Worm (Caenorhabditis elegans) whole organism, L3 larva: ENCODE results near the gene lin-23.

ENCODE experiments used
- ama-1 ChIP-seq: fragments of 150-350 bp; optimal IDR thresholded peaks from 2 replicates; lab custom pipeline; 2018
- ceh-16 ChIP-seq: sonication (generic microtip); optimal IDR thresholded peaks from 2 replicates; lab custom pipeline; 2017; ENCODE audit warnings: missing biosample characterization, missing genetic modification characterization
- ceh-82 ChIP-seq: fragments of 150-350 bp; optimal IDR thresholded peaks from 2 replicates; lab custom pipeline; 2014; ENCODE audit warnings: missing biosample characterization, missing genetic modification characterization
- daf-12 ChIP-seq: fragments of 150-350 bp; optimal IDR thresholded peaks from 2 replicates; lab custom pipeline; 2014; ENCODE audit warnings: missing biosample characterization, missing genetic modification reagents, missing genetic modification characterization
- egl-27 ChIP-seq: sonication (generic microtip); optimal IDR thresholded peaks from 4 replicates; lab custom pipeline; 2017; ENCODE audit warnings: missing biosample characterization, missing genetic modification reagents, missing genetic modification characterization
- eor-1 ChIP-seq, 2 experiments: fragments of 150-350 bp; optimal IDR thresholded peaks; 2 replicates each; lab custom pipeline; 2014 to 2018; ENCODE audit warnings: missing biosample characterization in 2 of 2, missing genetic modification characterization in 2 of 2
- fkh-10 ChIP-seq: sonication (generic microtip); optimal IDR thresholded peaks from 2 replicates; lab custom pipeline; 2017; ENCODE audit warnings: missing biosample characterization, missing genetic modification reagents, missing genetic modification characterization
- lin-39 ChIP-seq: fragments of 150-350 bp; optimal IDR thresholded peaks from 2 replicates; lab custom pipeline; 2018; ENCODE audit warnings: missing biosample characterization, missing genetic modification reagents, missing genetic modification characterization
- lsy-12 ChIP-seq: sonication (generic microtip); optimal IDR thresholded peaks from 2 replicates; lab custom pipeline; 2016; ENCODE audit warnings: mild to moderate bottlenecking, missing genetic modification characterization, missing compliant biosample characterization
- nhr-23 ChIP-seq: fragments of 150-350 bp; optimal IDR thresholded peaks from 2 replicates; lab custom pipeline; 2014; ENCODE audit warnings: missing biosample characterization, missing genetic modification reagents, missing genetic modification characterization
- pha-4 ChIP-seq: fragments of 150-350 bp; optimal IDR thresholded peaks from 2 replicates; lab custom pipeline; 2014; ENCODE audit warnings: missing biosample characterization, missing genetic modification reagents, missing genetic modification characterization
- pqm-1 ChIP-seq: fragments of 150-350 bp; optimal IDR thresholded peaks from 2 replicates; lab custom pipeline; 2017; ENCODE audit warnings: missing biosample characterization, missing genetic modification characterization, inconsistent platforms
- snpc-4 ChIP-seq: fragments of 150-350 bp; optimal IDR thresholded peaks from 2 replicates; lab custom pipeline; 2014; ENCODE audit warnings: missing biosample characterization, missing genetic modification characterization
- unc-62 ChIP-seq: fragments of 150-350 bp; sonication (generic microtip); optimal IDR thresholded peaks from 4 replicates; lab custom pipeline; 2014; ENCODE audit warnings: missing biosample characterization, missing genetic modification reagents, missing genetic modification characterization

DNA sequence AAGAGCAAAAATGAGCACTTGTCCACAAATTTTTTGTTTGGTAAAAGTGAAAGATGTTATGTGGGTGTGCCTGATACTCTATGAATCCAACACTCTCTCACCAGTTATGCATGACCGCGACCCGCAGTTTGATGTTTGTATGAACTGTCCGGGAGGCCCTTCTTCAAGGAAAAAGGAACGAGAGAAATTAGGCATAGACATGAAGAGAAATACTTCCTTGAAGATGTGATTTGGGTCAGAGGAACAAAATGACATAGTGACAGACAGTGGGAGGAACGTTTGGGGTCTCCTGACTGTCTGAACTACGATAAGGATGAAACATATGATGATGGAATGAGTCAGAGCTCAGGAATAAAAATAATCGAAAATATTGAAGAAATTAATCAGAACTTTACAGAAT is 30.0 kb upstream of the lin-23 start:
- TF ChIP-seq lin-39 (tag; lab: Kevin White, UChicago) (no peak), snpc-4 (tag; lab: Kevin White, UChicago) (no peak), eor-1 (tag; optimal IDR thresholded peaks at IDR 0.05; lab: Kevin White, UChicago) (no peak), fkh-10 (no peak), pqm-1 (tag; lab: Kevin White, UChicago) (peak; percentile 57), unc-62 (no peak), ceh-82 (tag; lab: Kevin White, UChicago) (no peak), ama-1 (no peak), lsy-12 (tag; lab: Kevin White, UChicago) (no peak), egl-27 (tag; lab: Kevin White, UChicago) (no peak), nhr-23 (peak; percentile 73), pha-4 (tag; lab: Kevin White, UChicago) (peak; percentile 25), daf-12 (tag; lab: Kevin White, UChicago) (no peak), ceh-16 (tag; lab: Kevin White, UChicago) (no peak)
